Worm (Caenorhabditis elegans): ENCODE data around the gene Y57G11C.46.

DNA sequence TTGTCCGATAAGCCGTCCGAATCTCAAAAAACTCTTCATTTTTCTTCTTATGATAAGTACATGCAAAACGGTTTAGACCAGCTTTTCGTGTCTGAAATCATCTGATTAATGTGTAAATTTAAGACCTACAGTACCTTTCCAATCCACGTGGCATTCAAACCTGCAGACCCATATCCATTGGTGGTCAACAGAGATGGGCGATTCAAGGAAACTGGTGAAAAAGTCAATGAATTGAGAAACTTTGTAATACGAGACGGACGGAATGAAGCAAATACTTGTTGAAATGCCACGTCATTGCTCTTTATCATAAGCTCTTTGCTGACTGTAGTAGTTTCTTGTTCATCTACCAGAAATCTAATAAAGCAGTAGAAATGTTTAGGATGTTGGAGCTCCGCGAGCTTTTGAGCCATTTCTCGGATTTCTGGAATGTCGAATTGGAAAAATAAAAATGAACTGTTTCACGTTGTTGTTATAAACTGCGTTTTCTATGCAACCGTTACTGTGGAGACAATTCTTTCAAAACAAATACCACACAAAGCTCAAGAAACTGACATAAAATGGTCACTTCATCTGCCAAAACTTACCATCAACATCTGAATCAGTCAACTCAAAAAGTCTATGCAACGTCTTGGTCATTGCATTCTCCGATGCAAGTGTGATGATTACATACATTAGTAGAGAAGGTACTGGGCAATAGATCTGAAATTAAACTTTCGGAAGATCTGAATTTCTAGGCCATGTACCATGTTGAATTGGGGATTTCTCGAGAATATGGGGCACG is 52.1 kb downstream of the Y57G11C.46 start:
- TF ChIP-seq him-1 (tag; optimal IDR thresholded peaks at IDR 0.05): no peak
- TF ChIP-seq W03F9.2 (tag; optimal IDR thresholded peaks at IDR 0.05): no peak
- TF ChIP-seq dao-5 (tag; optimal IDR thresholded peaks at IDR 0.05): no peak

Measured in whole organism, L4/young adult.